Fruit fly (Drosophila melanogaster): ENCODE data around the gene Non2.

The Non2 gene

dm6 chr3L:2805956-2806527, 39.2 kb downstream of the Non2 start (continued):
- TF ChIP-seq Hmx (GFP tag; optimal IDR thresholded peaks at IDR 0.05) (no peak), CG12942 (GFP tag; optimal IDR thresholded peaks at IDR 0.05) (no peak), chn (GFP tag; optimal IDR thresholded peaks at IDR 0.05) (no peak), Nf-YC (tag; optimal IDR thresholded peaks at IDR 0.05) (peak; percentile 28), Elba2 (GFP tag; optimal IDR thresholded peaks at IDR 0.05) (no peak), CG15601 (tag; optimal IDR thresholded peaks at IDR 0.05) (peak; percentile 26), tll (GFP tag; optimal IDR thresholded peaks at IDR 0.05) (no peak), pan (optimal IDR thresholded peaks at IDR 0.05) (peak in 1 of 2 experiments; percentile 35), pan (GFP tag; optimal IDR thresholded peaks at IDR 0.05 in 1 of 2, IDR thresholded peaks at IDR 0.05 in 1 of 2) (peak in 1 of 2 experiments; percentile 87), bsh (GFP tag; optimal IDR thresholded peaks at IDR 0.05) (peak in 1 of 2 experiments; percentile 50), CG5180 (GFP tag; optimal IDR thresholded peaks at IDR 0.05) (no peak), lbe (GFP tag; optimal IDR thresholded peaks at IDR 0.05) (peak; percentile 53), dysf (GFP tag; IDR thresholded peaks at IDR 0.05) (peak; percentile 91), CG1832 (GFP tag; optimal IDR thresholded peaks at IDR 0.05) (no peak), NfI (GFP tag; optimal IDR thresholded peaks at IDR 0.05) (no peak), sens-2 (GFP tag; IDR thresholded peaks at IDR 0.05) (0 out of 2 replicates have a peak, but pooled peaks have one; percentile 41), CG10959 (GFP tag; IDR thresholded peaks at IDR 0.05) (peak; percentile 78), Poxn (GFP tag; IDR thresholded peaks at IDR 0.05) (no peak), CG6175 (GFP tag; IDR thresholded peaks at IDR 0.05) (peak; percentile 78; the same call in 2 of the 3 replicates), ftz-f1 (GFP tag; optimal IDR thresholded peaks at IDR 0.05) (no peak), CG15514 (GFP tag; optimal IDR thresholded peaks at IDR 0.05) (peak; percentile 50), CG10565 (GFP tag; optimal IDR thresholded peaks at IDR 0.05) (no peak), CG10431 (GFP tag; optimal IDR thresholded peaks at IDR 0.05) (no peak), bab2 (GFP tag; optimal IDR thresholded peaks at IDR 0.05) (peak; percentile 44), psq (GFP tag; optimal IDR thresholded peaks at IDR 0.05) (no peak), CG1792 (GFP tag; optimal IDR thresholded peaks at IDR 0.05) (no peak), Bgb (GFP tag; IDR thresholded peaks at IDR 0.05; ENCODE audit: partially characterized antibody) (no peak), CG2199 (GFP tag; IDR thresholded peaks at IDR 0.05) (peak; percentile 80; the same call in 1 of the 3 replicates), Max (GFP tag; optimal IDR thresholded peaks at IDR 0.05) (peak; percentile 32), slou (GFP tag; optimal IDR thresholded peaks at IDR 0.05) (no peak), btn (GFP tag; optimal IDR thresholded peaks at IDR 0.05) (no peak), prd (optimal IDR thresholded peaks at IDR 0.05) (no peak), prd (GFP tag; IDR thresholded peaks at IDR 0.05) (peak; percentile 94), gsb-n (tag; optimal IDR thresholded peaks at IDR 0.05) (peak; percentile 66), CG2678 (tag; optimal IDR thresholded peaks at IDR 0.05) (peak; percentile 79), klu (GFP tag; IDR thresholded peaks at IDR 0.05) (peak; percentile 80), dimm (GFP tag; IDR thresholded peaks at IDR 0.05) (no peak), CG4404 (GFP tag; IDR thresholded peaks at IDR 0.05) (peak; percentile 75), MBD-R2 (GFP tag; IDR thresholded peaks at IDR 0.05) (peak; percentile 61), trem (tag; optimal IDR thresholded peaks at IDR 0.05) (peak; percentile 42), CG17385 (GFP tag; optimal IDR thresholded peaks at IDR 0.05) (peak; percentile 23), phol (tag; optimal IDR thresholded peaks at IDR 0.05) (peak; percentile 67), ssp (GFP tag; IDR thresholded peaks at IDR 0.05) (peak; percentile 68), Chrac-16 (GFP tag; optimal IDR thresholded peaks at IDR 0.05) (peak; percentile 23), CG13296 (GFP tag; optimal IDR thresholded peaks at IDR 0.05) (peak; percentile 33), Sin3A (optimal IDR thresholded peaks at IDR 0.05) (no peak), CG11695 (GFP tag; IDR thresholded peaks at IDR 0.05) (peak; percentile 85), sd (tag; optimal IDR thresholded peaks at IDR 0.05) (peak; percentile 82), hth (optimal IDR thresholded peaks at IDR 0.05) (no peak), ind (GFP tag; optimal IDR thresholded peaks at IDR 0.05) (peak; percentile 78), Mad (GFP tag; optimal IDR thresholded peaks at IDR 0.05) (no peak), CG33213 (GFP tag; optimal IDR thresholded peaks at IDR 0.05) (peak; percentile 29)

Measured in whole organism, embryonic.